Fruit fly (Drosophila melanogaster) whole organism, embryonic: Measurements from ENCODE around the gene CG42814.

ENCODE experiments used
- Abd-B ChIP-seq: fragments of 200-800 bp; sonication (Bioruptor generic); optimal IDR thresholded peaks from 2 replicates; lab custom pipeline; 2018; ENCODE audit warnings: missing biosample characterization, mild to moderate bottlenecking, missing genetic modification characterization, moderate library complexity
- Atf-2 ChIP-seq: fragments of 200-800 bp; sonication (Bioruptor generic); optimal IDR thresholded peaks from 2 replicates; lab custom pipeline; 2016; ENCODE audit warnings: missing biosample characterization, missing genetic modification characterization
- B-H1 ChIP-seq: fragments of 200-800 bp; sonication (Bioruptor generic); IDR thresholded peaks from 3 replicates; pipeline ENCODE4 v1.3.6; 2022; ENCODE audit warnings: missing biosample characterization, missing genetic modification characterization
- BEAF-32 ChIP-seq: fragments of 200-800 bp; sonication (Bioruptor generic); optimal IDR thresholded peaks from 3 replicates; lab custom pipeline; 2017; ENCODE audit warnings: missing biosample characterization, missing genetic modification characterization, mild to moderate bottlenecking, moderate library complexity, missing genetic modification reagents
- CG10274 ChIP-seq: fragments of 200-800 bp; sonication (Bioruptor generic); optimal IDR thresholded peaks from 3 replicates; lab custom pipeline; 2017; ENCODE audit warnings: missing biosample characterization, mild to moderate bottlenecking, missing genetic modification characterization
- CG10431 ChIP-seq: fragments of 200-800 bp; sonication (Bioruptor generic); optimal IDR thresholded peaks from 3 replicates; lab custom pipeline; 2018; ENCODE audit warnings: missing biosample characterization, mild to moderate bottlenecking, missing genetic modification characterization
- CG10565 ChIP-seq: fragments of 200-800 bp; sonication (Bioruptor generic); optimal IDR thresholded peaks from 3 replicates; lab custom pipeline; 2016; ENCODE audit warnings: missing biosample characterization, mild to moderate bottlenecking, missing genetic modification characterization
- CG11085 ChIP-seq: fragments of 200-800 bp; sonication (Bioruptor generic); IDR thresholded peaks from 2 replicates; pipeline ENCODE4 v1.3.6; 2022; ENCODE audit warnings: missing biosample characterization, missing genetic modification characterization
- CG14860 ChIP-seq: fragments of 200-800 bp; sonication (Bioruptor generic); IDR thresholded peaks from 3 replicates; pipeline ENCODE4 v1.3.6; 2022; ENCODE audit warnings: missing biosample characterization, missing genetic modification characterization; ENCODE audit not compliant: partially characterized antibody
- CG17186 ChIP-seq: fragments of 200-800 bp; sonication (Bioruptor generic); optimal IDR thresholded peaks from 3 replicates; lab custom pipeline; 2017; ENCODE audit warnings: missing biosample characterization, missing genetic modification reagents, missing genetic modification characterization
- CG18764 ChIP-seq: fragments of 200-800 bp; sonication (Bioruptor generic); optimal IDR thresholded peaks from 3 replicates; lab custom pipeline; 2016; ENCODE audit warnings: missing biosample characterization, missing genetic modification characterization
- CG30431 ChIP-seq: fragments of 200-800 bp; sonication (Bioruptor generic); optimal IDR thresholded peaks from 2 replicates; lab custom pipeline; 2017; ENCODE audit warnings: missing biosample characterization, missing genetic modification characterization
- CG3281 ChIP-seq: fragments of 200-800 bp; sonication (Bioruptor generic); optimal IDR thresholded peaks from 3 replicates; lab custom pipeline; 2017; ENCODE audit warnings: missing biosample characterization, mild to moderate bottlenecking, missing genetic modification characterization
- CG34422 ChIP-seq: fragments of 200-800 bp; sonication (Bioruptor generic); IDR thresholded peaks from 3 replicates; pipeline ENCODE4 v1.3.6; 2022; ENCODE audit warnings: missing biosample characterization, missing genetic modification characterization
- CG4730 ChIP-seq: fragments of 200-800 bp; sonication (Bioruptor generic); IDR thresholded peaks from 2 replicates; pipeline ENCODE4 v1.3.6; 2022; ENCODE audit warnings: missing biosample characterization, missing genetic modification characterization
- CG5245 ChIP-seq: fragments of 200-800 bp; sonication (Bioruptor generic); optimal IDR thresholded peaks from 3 replicates; lab custom pipeline; 2016; ENCODE audit warnings: missing biosample characterization, missing genetic modification characterization
- CG6654 ChIP-seq: fragments of 200-800 bp; sonication (Bioruptor generic); optimal IDR thresholded peaks from 2 replicates; lab custom pipeline; 2017; ENCODE audit warnings: missing biosample characterization, mild to moderate bottlenecking, missing genetic modification characterization
- CG6813 ChIP-seq: fragments of 200-800 bp; sonication (Bioruptor generic); optimal IDR thresholded peaks from 2 replicates; lab custom pipeline; 2017; ENCODE audit warnings: missing biosample characterization, missing genetic modification characterization, mild to moderate bottlenecking, moderate library complexity, missing genetic modification reagents
- CG9797 ChIP-seq: fragments of 200-800 bp; sonication (Bioruptor generic); optimal IDR thresholded peaks from 3 replicates; lab custom pipeline; 2018; ENCODE audit warnings: missing biosample characterization, mild to moderate bottlenecking, missing genetic modification characterization
- D ChIP-seq, 2 experiments: fragments of 200-800 bp in 1 of 2; fragments of >200 bp in 1 of 2; sonication (Bioruptor generic) in 1 of 2; optimal IDR thresholded peaks; 2 replicates in 1 of 2; 3 replicates in 1 of 2; lab custom pipeline; 2017; ENCODE audit warnings: mild to moderate bottlenecking in 1 of 2, missing biosample characterization in 1 of 2, missing genetic modification characterization in 1 of 2, missing genetic modification reagents in 1 of 2
- Deaf1 ChIP-seq: fragments of 200-800 bp; optimal IDR thresholded peaks from 3 replicates; lab custom pipeline; 2019; ENCODE audit warnings: missing biosample characterization, mild to moderate bottlenecking, missing genetic modification characterization, moderate library complexity
- Fer3 ChIP-seq: fragments of 200-800 bp; sonication (Bioruptor generic); optimal IDR thresholded peaks from 2 replicates; lab custom pipeline; 2018; ENCODE audit warnings: missing biosample characterization, mild to moderate bottlenecking, missing genetic modification characterization, moderate library complexity
- NC2α ChIP-seq: fragments of 200-800 bp; sonication (Bioruptor generic); optimal IDR thresholded peaks from 2 replicates; lab custom pipeline; 2016; ENCODE audit warnings: missing biosample characterization, missing genetic modification characterization
- NK7.1 ChIP-seq: fragments of 200-800 bp; sonication (Bioruptor generic); optimal IDR thresholded peaks from 3 replicates; lab custom pipeline; 2016; ENCODE audit warnings: missing biosample characterization, missing genetic modification characterization
- Rx ChIP-seq: fragments of 200-800 bp; sonication (Bioruptor generic); IDR thresholded peaks from 2 replicates; pipeline ENCODE4 v1.3.6; 2022; ENCODE audit warnings: missing biosample characterization, missing genetic modification characterization
- Tbp ChIP-seq: fragments of >200 bp; optimal IDR thresholded peaks from 2 replicates; lab custom pipeline; 2018; ENCODE audit warnings: missing biosample characterization, missing genetic modification characterization
- ato ChIP-seq: fragments of 200-800 bp; sonication (Bioruptor generic); IDR thresholded peaks from 2 replicates; pipeline ENCODE4 v1.3.6; 2022; ENCODE audit warnings: missing biosample characterization, missing genetic modification characterization; ENCODE audit not compliant: partially characterized antibody
- az2 ChIP-seq: fragments of 200-800 bp; sonication (Bioruptor generic); optimal IDR thresholded peaks from 3 replicates; lab custom pipeline; 2016; ENCODE audit warnings: missing biosample characterization, missing genetic modification characterization
- chif ChIP-seq, 2 experiments: fragments of 200-800 bp; sonication (Bioruptor generic); optimal IDR thresholded peaks; 3 replicates each; lab custom pipeline; 2016; ENCODE audit warnings: missing biosample characterization in 2 of 2, missing genetic modification characterization in 2 of 2
- chm ChIP-seq: fragments of 200-800 bp; sonication (Bioruptor generic); IDR thresholded peaks from 2 replicates; pipeline ENCODE4 v1.3.6; 2022; ENCODE audit warnings: missing biosample characterization, missing genetic modification characterization
- crc ChIP-seq: fragments of 200-800 bp; sonication (Bioruptor generic); optimal IDR thresholded peaks from 2 replicates; lab custom pipeline; 2016; ENCODE audit warnings: missing biosample characterization, missing genetic modification characterization
- crol ChIP-seq: fragments of 200-800 bp; sonication (Bioruptor generic); IDR thresholded peaks from 2 replicates; pipeline ENCODE4 v1.3.6; 2022; ENCODE audit warnings: missing biosample characterization, missing genetic modification characterization
- dmrt11E ChIP-seq: fragments of 200-800 bp; sonication (Bioruptor generic); optimal IDR thresholded peaks from 3 replicates; lab custom pipeline; 2018; ENCODE audit warnings: missing biosample characterization, mild to moderate bottlenecking, missing genetic modification characterization, moderate library complexity
- ems ChIP-seq: fragments of 200-800 bp; sonication (Bioruptor generic); optimal IDR thresholded peaks from 3 replicates; lab custom pipeline; 2016; ENCODE audit warnings: missing biosample characterization, missing genetic modification characterization
- fru ChIP-seq: fragments of >200 bp; optimal IDR thresholded peaks from 2 replicates; lab custom pipeline; 2017
- ftz-f1 ChIP-seq: fragments of 200-800 bp; sonication (Bioruptor generic); optimal IDR thresholded peaks from 2 replicates; lab custom pipeline; 2016; ENCODE audit warnings: missing biosample characterization, missing genetic modification characterization
- fu2 ChIP-seq: fragments of 200-800 bp; sonication (Bioruptor generic); optimal IDR thresholded peaks from 2 replicates; lab custom pipeline; 2016; ENCODE audit warnings: missing biosample characterization, missing genetic modification characterization
- gsb-n ChIP-seq: fragments of 200-800 bp; sonication (Bioruptor generic); optimal IDR thresholded peaks from 3 replicates; lab custom pipeline; 2018; ENCODE audit warnings: missing biosample characterization, mild to moderate bottlenecking, missing genetic modification characterization
- her ChIP-seq: fragments of 200-800 bp; sonication (Bioruptor generic); optimal IDR thresholded peaks from 2 replicates; lab custom pipeline; 2016; ENCODE audit warnings: missing biosample characterization, missing genetic modification characterization
- kah ChIP-seq: fragments of 200-800 bp; sonication (Bioruptor generic); optimal IDR thresholded peaks from 2 replicates; lab custom pipeline; 2018; ENCODE audit warnings: missing biosample characterization, mild to moderate bottlenecking, missing genetic modification characterization
- nmo ChIP-seq: fragments of 200-800 bp; sonication (Bioruptor generic); optimal IDR thresholded peaks from 2 replicates; lab custom pipeline; 2018; ENCODE audit warnings: missing biosample characterization, mild to moderate bottlenecking, missing genetic modification characterization, moderate library complexity
- nom ChIP-seq: fragments of 200-800 bp; sonication (Bioruptor generic); optimal IDR thresholded peaks from 2 replicates; lab custom pipeline; 2017; ENCODE audit warnings: missing biosample characterization, missing genetic modification characterization, mild to moderate bottlenecking, moderate library complexity, missing genetic modification reagents
- oc ChIP-seq: fragments of 200-800 bp; sonication (Bioruptor generic); optimal IDR thresholded peaks from 2 replicates; lab custom pipeline; 2018; ENCODE audit warnings: missing biosample characterization, mild to moderate bottlenecking, missing genetic modification characterization, moderate library complexity
- peb ChIP-seq: fragments of 200-800 bp; sonication (Bioruptor generic); IDR thresholded peaks from 2 replicates; pipeline ENCODE4 v1.3.6; 2022; ENCODE audit warnings: missing biosample characterization, missing genetic modification characterization
- pros ChIP-seq: fragments of 200-800 bp; sonication (Bioruptor generic); optimal IDR thresholded peaks from 3 replicates; lab custom pipeline; 2019; ENCODE audit warnings: missing biosample characterization, mild to moderate bottlenecking, missing genetic modification characterization, moderate library complexity
- pzg ChIP-seq: fragments of 200-800 bp; sonication (Bioruptor generic); optimal IDR thresholded peaks from 3 replicates; lab custom pipeline; 2018; ENCODE audit warnings: missing biosample characterization, mild to moderate bottlenecking, missing genetic modification characterization, moderate library complexity
- rib ChIP-seq: fragments of 200-800 bp; sonication (Bioruptor generic); IDR thresholded peaks from 2 replicates; pipeline ENCODE4 v1.3.6; 2022; ENCODE audit warnings: missing biosample characterization, missing genetic modification characterization
- sim ChIP-seq: fragments of 200-800 bp; sonication (Bioruptor generic); IDR thresholded peaks from 2 replicates; pipeline ENCODE4 v1.3.6; 2022; ENCODE audit warnings: missing biosample characterization, missing genetic modification characterization
- tin ChIP-seq: fragments of 200-800 bp; sonication (Bioruptor generic); optimal IDR thresholded peaks from 3 replicates; lab custom pipeline; 2016; ENCODE audit warnings: missing biosample characterization, missing genetic modification characterization
- yki ChIP-seq: fragments of >200 bp; optimal IDR thresholded peaks from 3 replicates; lab custom pipeline; 2018
- zen ChIP-seq: fragments of 200-800 bp; sonication (Bioruptor generic); optimal IDR thresholded peaks from 3 replicates; lab custom pipeline; 2018; ENCODE audit warnings: missing biosample characterization, mild to moderate bottlenecking, missing genetic modification characterization, moderate library complexity
- zfh1 ChIP-seq: fragments of 200-800 bp; sonication (Bioruptor generic); IDR thresholded peaks from 3 replicates; pipeline ENCODE4 v1.3.6; 2022; ENCODE audit warnings: missing biosample characterization, missing genetic modification characterization

The CG42814 gene

DNA sequence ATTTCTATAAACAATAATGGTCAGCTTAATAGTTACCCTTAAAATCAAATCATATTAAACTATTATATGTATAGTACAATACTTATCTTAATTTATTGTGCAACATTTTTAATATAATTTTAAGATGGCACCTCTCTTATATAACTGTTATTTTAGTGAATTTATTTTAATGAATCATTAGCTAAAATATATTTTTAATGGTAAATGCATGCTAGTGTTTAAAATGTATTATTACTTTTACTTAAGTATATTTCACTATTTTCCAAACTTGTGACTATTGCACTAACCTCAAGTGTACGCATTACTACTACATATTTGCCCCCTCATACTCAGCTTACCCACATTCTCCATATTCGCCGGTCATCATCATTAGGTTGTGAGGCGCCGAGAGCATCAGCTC is 17.0 kb upstream of the CG42814 start (continued):
- peak; percentile 27 for TF ChIP-seq CG18764
- TF ChIP-seq ems (GFP tag; lab: Kevin White, UChicago): no peak
- TF ChIP-seq sim (GFP tag; lab: Robert Waterston, UW): 0 out of 2 replicates have a peak, but pooled peaks have one; percentile 11
- peak; percentile 46; the same call in 1 of the 3 replicates for TF ChIP-seq zfh1 (GFP tag; lab: Robert Waterston, UW)
- peak; percentile 38 for TF ChIP-seq CG6654 (GFP tag; lab: Kevin White, UChicago)
- TF ChIP-seq az2 (GFP tag; lab: Kevin White, UChicago): peak; percentile 67
- TF ChIP-seq Deaf1 (tag; lab: Kevin White, UChicago): peak; percentile 75
- TF ChIP-seq CG9797 (GFP tag; lab: Kevin White, UChicago): no peak
- peak; percentile 82 for TF ChIP-seq Fer3 (tag; lab: Kevin White, UChicago)
- TF ChIP-seq CG6813: peak; percentile 53
- TF ChIP-seq CG10431 (GFP tag; lab: Kevin White, UChicago): peak; percentile 27
- no peak for TF ChIP-seq fru (lab: Kevin White, UChicago)
- TF ChIP-seq CG10565: no peak
- TF ChIP-seq nom: peak; percentile 56
- TF ChIP-seq kah (GFP tag; lab: Kevin White, UChicago): peak; percentile 74
- TF ChIP-seq CG10274 (GFP tag; lab: Kevin White, UChicago): no peak
- peak in 1 of 2 experiments; percentile 14 for TF ChIP-seq chif (GFP tag; optimal IDR thresholded peaks at IDR 0.05; lab: Kevin White, UChicago)
- peak; percentile 68 for TF ChIP-seq oc
- TF ChIP-seq Abd-B (GFP tag; lab: Kevin White, UChicago): peak; percentile 67
- peak; percentile 92 for TF ChIP-seq gsb-n
- TF ChIP-seq tin (GFP tag; lab: Kevin White, UChicago): peak; percentile 61
- no peak for TF ChIP-seq yki
- TF ChIP-seq D (optimal IDR thresholded peaks at IDR 0.05; lab: Kevin White, UChicago): no peak
- TF ChIP-seq D (GFP tag; optimal IDR thresholded peaks at IDR 0.05; lab: Kevin White, UChicago): peak; percentile 72
- TF ChIP-seq CG34422 (GFP tag; lab: Robert Waterston, UW): 0 out of 3 replicates have a peak, but pooled peaks have one; percentile 28
- no peak for TF ChIP-seq CG14860 (GFP tag; lab: Robert Waterston, UW)
- TF ChIP-seq her (GFP tag; lab: Kevin White, UChicago): no peak
- no peak for TF ChIP-seq CG11085 (GFP tag; lab: Robert Waterston, UW)

DNA sequence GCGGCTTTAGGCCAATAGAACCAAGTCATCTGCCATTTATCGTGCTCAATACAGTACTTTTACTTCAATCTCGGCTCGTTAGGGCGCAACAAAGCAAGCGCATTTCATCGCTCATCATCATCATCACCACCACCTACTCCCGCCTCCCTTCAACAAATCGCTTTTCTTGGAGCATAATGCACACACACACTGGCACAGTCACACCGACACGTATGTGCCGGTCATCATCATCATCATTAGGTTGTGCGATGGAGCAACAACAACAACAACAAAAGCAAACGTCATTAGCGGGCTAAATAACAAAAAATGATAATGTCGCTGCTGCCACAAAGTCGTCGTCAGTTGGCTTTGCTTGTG is 16.1 kb upstream of the CG42814 start:
- TF ChIP-seq chm (GFP tag; lab: Robert Waterston, UW) (no peak), CG5245 (GFP tag; lab: Kevin White, UChicago) (no peak), zen (tag; lab: Kevin White, UChicago) (no peak), Atf-2 (GFP tag; lab: Kevin White, UChicago) (no peak), nmo (peak; percentile 10), CG4730 (GFP tag; lab: Robert Waterston, UW) (no peak), pros (GFP tag; lab: Kevin White, UChicago) (peak; percentile 13), BEAF-32 (peak; percentile 15), peb (GFP tag; lab: Robert Waterston, UW) (no peak), CG17186 (peak; percentile 8), Rx (GFP tag; lab: Robert Waterston, UW) (no peak), crol (GFP tag; lab: Robert Waterston, UW) (peak; percentile 73), ato (0 out of 2 replicates have a peak, but pooled peaks have one; percentile 4), NK7.1 (GFP tag; lab: Kevin White, UChicago) (no peak), NC2α (no peak), crc (GFP tag; lab: Kevin White, UChicago) (no peak), ftz-f1 (GFP tag; lab: Kevin White, UChicago) (no peak), Tbp (GFP tag; lab: Kevin White, UChicago) (no peak), CG30431 (no peak), rib (GFP tag; lab: Robert Waterston, UW) (0 out of 2 replicates have a peak, but pooled peaks have one; percentile 13), CG34422 (GFP tag; lab: Robert Waterston, UW) (peak; percentile 56; the same call in 2 of the 3 replicates), pzg (GFP tag; lab: Kevin White, UChicago) (peak; percentile 10), dmrt11E (no peak), fu2 (GFP tag; lab: Kevin White, UChicago) (no peak), CG3281 (peak; percentile 5), B-H1 (GFP tag; lab: Robert Waterston, UW) (no peak)
